Fruit fly (Drosophila melanogaster): ENCODE data around the gene Ubqn.

DNA sequence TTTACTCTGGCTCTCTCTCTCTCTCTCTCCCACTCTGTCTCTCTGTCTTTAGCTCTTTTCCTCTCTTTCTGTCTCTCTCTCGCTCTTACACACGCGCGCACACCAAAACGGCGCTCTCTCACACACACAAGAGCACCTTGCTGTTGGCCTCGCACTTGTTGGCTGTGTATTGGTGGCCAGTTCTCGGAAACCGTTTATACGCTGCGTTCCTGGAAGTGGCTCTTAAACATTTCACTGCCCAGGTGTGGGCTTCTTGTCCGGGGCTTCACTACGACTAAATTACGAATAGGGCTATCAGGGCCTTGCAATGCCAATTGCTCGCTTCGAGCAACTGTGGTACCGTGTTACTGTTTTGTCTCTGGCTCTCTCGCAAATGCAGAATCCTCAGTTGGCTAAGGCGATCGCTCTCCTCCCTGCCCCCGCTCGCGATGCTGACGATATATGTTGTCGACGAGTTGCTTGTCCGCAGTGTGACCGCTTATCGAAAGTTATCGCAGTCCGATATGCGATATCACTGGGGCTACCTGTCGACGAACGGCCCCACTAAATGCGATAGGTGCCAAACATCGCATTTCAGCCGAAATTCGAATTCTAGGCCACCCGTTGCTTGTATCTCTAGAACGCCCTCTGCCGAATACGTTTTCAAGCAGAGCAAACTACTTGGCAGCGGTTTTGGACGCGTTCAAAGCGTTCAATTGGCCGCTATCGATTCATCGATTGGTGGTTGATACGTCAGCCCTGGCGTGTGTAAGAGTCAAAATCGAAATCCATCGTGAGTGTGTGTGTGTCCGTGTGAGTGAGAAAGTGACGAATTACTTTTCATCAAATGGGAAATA lies at the start of gene Ubqn, which contains the start of gene dome:
- TF ChIP-seq CG6808 (GFP tag; optimal IDR thresholded peaks at IDR 0.05): no peak
- TF ChIP-seq lz (GFP tag; optimal IDR thresholded peaks at IDR 0.05): no peak
- TF ChIP-seq CG8119 (GFP tag; IDR thresholded peaks at IDR 0.05): no peak
